Fruit fly (Drosophila melanogaster) whole organism, embryonic: Measurements from ENCODE around the gene CG10801.
A peak's percentile ranks its signal among the peaks of the same experiment; 100 is the strongest.

ENCODE experiments used
- ATbp ChIP-seq: fragments of 200-800 bp; sonication (Bioruptor generic); optimal IDR thresholded peaks from 2 replicates; lab custom pipeline; 2017; ENCODE audit warnings: missing biosample characterization, mild to moderate bottlenecking, missing genetic modification characterization, missing genetic modification reagents
- Ada2b ChIP-seq: fragments of 200-800 bp; sonication (Bioruptor generic); IDR thresholded peaks from 2 replicates; pipeline ENCODE4 v1.3.6; 2022; ENCODE audit warnings: missing biosample characterization, missing genetic modification characterization
- BtbVII ChIP-seq: fragments of 200-800 bp; sonication (Bioruptor generic); optimal IDR thresholded peaks from 3 replicates; lab custom pipeline; 2017; ENCODE audit warnings: missing biosample characterization, mild to moderate bottlenecking, missing genetic modification characterization
- CG11247 ChIP-seq: fragments of 200-800 bp; sonication (Bioruptor generic); IDR thresholded peaks from 2 replicates; pipeline ENCODE4 v1.3.6; 2022; ENCODE audit warnings: missing biosample characterization, missing genetic modification characterization
- CG11504 ChIP-seq: fragments of 200-800 bp; sonication (Bioruptor generic); optimal IDR thresholded peaks from 3 replicates; lab custom pipeline; 2019; ENCODE audit warnings: missing biosample characterization, mild to moderate bottlenecking, missing genetic modification characterization, moderate library complexity
- CG12659 ChIP-seq: fragments of 200-800 bp; sonication (Bioruptor generic); optimal IDR thresholded peaks from 3 replicates; lab custom pipeline; 2017; ENCODE audit warnings: mild to moderate bottlenecking, missing biosample characterization, missing genetic modification reagents, missing genetic modification characterization
- CG13287 ChIP-seq: fragments of 200-800 bp; sonication (Bioruptor generic); IDR thresholded peaks from 2 replicates; pipeline ENCODE4 v1.3.6; 2022; ENCODE audit warnings: missing biosample characterization, missing genetic modification characterization; ENCODE audit not compliant: partially characterized antibody
- CG14050 ChIP-seq: fragments of 200-800 bp; sonication (Bioruptor generic); IDR thresholded peaks from 3 replicates; pipeline ENCODE4 v1.3.6; 2022; ENCODE audit warnings: missing biosample characterization, missing genetic modification characterization
- CG15479 ChIP-seq: fragments of 200-800 bp; sonication (Bioruptor generic); optimal IDR thresholded peaks from 3 replicates; lab custom pipeline; 2019; ENCODE audit warnings: missing biosample characterization, mild to moderate bottlenecking, missing genetic modification characterization, moderate library complexity
- CG15696 ChIP-seq: fragments of 200-800 bp; sonication (Bioruptor generic); optimal IDR thresholded peaks from 2 replicates; lab custom pipeline; 2019; ENCODE audit warnings: missing biosample characterization, mild to moderate bottlenecking, missing genetic modification characterization, moderate library complexity
- CG16815 ChIP-seq: fragments of 200-800 bp; sonication (Bioruptor generic); optimal IDR thresholded peaks from 3 replicates; lab custom pipeline; 2017; ENCODE audit warnings: missing biosample characterization, mild to moderate bottlenecking, missing genetic modification characterization
- CG17359 ChIP-seq: fragments of 200-800 bp; sonication (Bioruptor generic); optimal IDR thresholded peaks from 3 replicates; lab custom pipeline; 2018; ENCODE audit warnings: missing biosample characterization, mild to moderate bottlenecking, missing genetic modification characterization, moderate library complexity
- CG17361 ChIP-seq: fragments of 200-800 bp; sonication (Bioruptor generic); IDR thresholded peaks from 3 replicates; pipeline ENCODE4 v1.3.6; 2022; ENCODE audit warnings: missing biosample characterization, missing genetic modification characterization
- CG17568 ChIP-seq: fragments of 200-800 bp; sonication (Bioruptor generic); optimal IDR thresholded peaks from 2 replicates; lab custom pipeline; 2018; ENCODE audit warnings: missing biosample characterization, mild to moderate bottlenecking, missing genetic modification characterization, moderate library complexity
- CG18619 ChIP-seq: fragments of 200-800 bp; sonication (Bioruptor generic); optimal IDR thresholded peaks from 3 replicates; lab custom pipeline; 2017; ENCODE audit warnings: missing biosample characterization, mild to moderate bottlenecking, missing genetic modification characterization
- CG30020 ChIP-seq: fragments of 200-800 bp; optimal IDR thresholded peaks from 2 replicates; lab custom pipeline; 2019; ENCODE audit warnings: missing biosample characterization, mild to moderate bottlenecking, missing genetic modification characterization, moderate library complexity
- CG4328 ChIP-seq: fragments of 200-800 bp; sonication (Bioruptor generic); optimal IDR thresholded peaks from 3 replicates; lab custom pipeline; 2017; ENCODE audit warnings: missing biosample characterization, missing genetic modification reagents, missing genetic modification characterization
- CG4404 ChIP-seq: fragments of 200-800 bp; sonication (Bioruptor generic); IDR thresholded peaks from 2 replicates; pipeline ENCODE4 v1.3.6; 2022; ENCODE audit warnings: missing biosample characterization, missing genetic modification characterization
- CG5245 ChIP-seq: fragments of 200-800 bp; sonication (Bioruptor generic); optimal IDR thresholded peaks from 3 replicates; lab custom pipeline; 2016; ENCODE audit warnings: missing biosample characterization, missing genetic modification characterization
- CG6254 ChIP-seq: fragments of 200-800 bp; sonication (Bioruptor generic); optimal IDR thresholded peaks from 3 replicates; lab custom pipeline; 2017; ENCODE audit warnings: mild to moderate bottlenecking, missing biosample characterization, missing genetic modification reagents, missing genetic modification characterization
- CG6689 ChIP-seq: fragments of 200-800 bp; sonication (Bioruptor generic); IDR thresholded peaks from 2 replicates; pipeline ENCODE4 v1.3.6; 2022; ENCODE audit warnings: missing biosample characterization, missing genetic modification characterization
- CG9797 ChIP-seq: fragments of 200-800 bp; sonication (Bioruptor generic); optimal IDR thresholded peaks from 3 replicates; lab custom pipeline; 2018; ENCODE audit warnings: missing biosample characterization, mild to moderate bottlenecking, missing genetic modification characterization
- CHES-1-like ChIP-seq: fragments of 200-800 bp; sonication (Bioruptor generic); optimal IDR thresholded peaks from 2 replicates; lab custom pipeline; 2016; ENCODE audit warnings: missing biosample characterization, missing genetic modification characterization
- D19A ChIP-seq: fragments of 200-800 bp; optimal IDR thresholded peaks from 3 replicates; lab custom pipeline; 2019; ENCODE audit warnings: missing biosample characterization, mild to moderate bottlenecking, missing genetic modification characterization, moderate library complexity
- Doc2 ChIP-seq: fragments of 200-800 bp; sonication (Bioruptor generic); IDR thresholded peaks from 2 replicates; pipeline ENCODE4 v1.3.6; 2022; ENCODE audit warnings: missing biosample characterization, missing genetic modification characterization
- Fer2 ChIP-seq: fragments of 200-800 bp; sonication (Bioruptor generic); optimal IDR thresholded peaks from 2 replicates; lab custom pipeline; 2018; ENCODE audit warnings: missing biosample characterization, mild to moderate bottlenecking, missing genetic modification characterization, moderate library complexity
- HmgZ ChIP-seq: fragments of 200-800 bp; sonication (Bioruptor generic); optimal IDR thresholded peaks from 2 replicates; lab custom pipeline; 2018; ENCODE audit warnings: missing biosample characterization, mild to moderate bottlenecking, missing genetic modification characterization
- Hr78 ChIP-seq, 2 experiments: fragments of 200-800 bp in 1 of 2; fragments of >200 bp in 1 of 2; sonication (Bioruptor generic) in 1 of 2; optimal IDR thresholded peaks; 2 replicates each; lab custom pipeline; 2017 to 2019; ENCODE audit warnings: missing biosample characterization in 2 of 2, missing genetic modification characterization in 2 of 2, mild to moderate bottlenecking in 1 of 2, moderate library complexity in 1 of 2
- Meics ChIP-seq: fragments of 200-800 bp; sonication (Bioruptor generic); optimal IDR thresholded peaks from 2 replicates; lab custom pipeline; 2017; ENCODE audit warnings: missing biosample characterization, mild to moderate bottlenecking, missing genetic modification characterization
- Rx ChIP-seq: fragments of 200-800 bp; sonication (Bioruptor generic); IDR thresholded peaks from 2 replicates; pipeline ENCODE4 v1.3.6; 2022; ENCODE audit warnings: missing biosample characterization, missing genetic modification characterization
- Scr ChIP-seq: fragments of 200-800 bp; sonication (Bioruptor generic); IDR thresholded peaks from 2 replicates; pipeline ENCODE4 v1.3.6; 2022; ENCODE audit warnings: missing biosample characterization, missing genetic modification characterization; ENCODE audit not compliant: partially characterized antibody
- Sox102F ChIP-seq: fragments of 200-800 bp; sonication (Bioruptor generic); optimal IDR thresholded peaks from 2 replicates; lab custom pipeline; 2018; ENCODE audit warnings: missing biosample characterization, mild to moderate bottlenecking, missing genetic modification characterization, moderate library complexity
- ac ChIP-seq: fragments of 200-800 bp; sonication (Bioruptor generic); optimal IDR thresholded peaks from 3 replicates; lab custom pipeline; 2017; ENCODE audit warnings: missing biosample characterization, mild to moderate bottlenecking, missing genetic modification characterization
- ap ChIP-seq: fragments of 200-800 bp; sonication (Bioruptor generic); IDR thresholded peaks from 2 replicates; pipeline ENCODE4 v1.3.6; 2022; ENCODE audit warnings: missing biosample characterization, missing genetic modification characterization
- crc ChIP-seq: fragments of 200-800 bp; sonication (Bioruptor generic); optimal IDR thresholded peaks from 2 replicates; lab custom pipeline; 2016; ENCODE audit warnings: missing biosample characterization, missing genetic modification characterization
- eyg ChIP-seq: fragments of 200-800 bp; sonication (Bioruptor generic); optimal IDR thresholded peaks from 3 replicates; lab custom pipeline; 2016; ENCODE audit warnings: missing biosample characterization, missing genetic modification characterization
- fd96Cb ChIP-seq: fragments of 200-800 bp; sonication (Bioruptor generic); optimal IDR thresholded peaks from 2 replicates; lab custom pipeline; 2018; ENCODE audit warnings: missing biosample characterization, mild to moderate bottlenecking, missing genetic modification characterization, moderate library complexity
- gcm ChIP-seq: fragments of 200-800 bp; sonication (Bioruptor generic); optimal IDR thresholded peaks from 2 replicates; lab custom pipeline; 2019; ENCODE audit warnings: missing biosample characterization, mild to moderate bottlenecking, missing genetic modification characterization, moderate library complexity
- hth ChIP-seq: fragments of >200 bp; optimal IDR thresholded peaks from 2 replicates; lab custom pipeline; 2017; ENCODE audit warnings: inconsistent platforms
- nerfin-1 ChIP-seq: fragments of 200-800 bp; sonication (Bioruptor generic); optimal IDR thresholded peaks from 3 replicates; lab custom pipeline; 2019; ENCODE audit warnings: missing biosample characterization, mild to moderate bottlenecking, missing genetic modification characterization, moderate library complexity
- oc ChIP-seq: fragments of 200-800 bp; sonication (Bioruptor generic); optimal IDR thresholded peaks from 2 replicates; lab custom pipeline; 2018; ENCODE audit warnings: missing biosample characterization, mild to moderate bottlenecking, missing genetic modification characterization, moderate library complexity
- otp ChIP-seq: fragments of 200-800 bp; sonication (Bioruptor generic); IDR thresholded peaks from 3 replicates; pipeline ENCODE4, ENCODE4 v1.3.6; 2022; ENCODE audit warnings: missing biosample characterization, missing genetic modification characterization
- repo ChIP-seq: fragments of 200-800 bp; sonication (Bioruptor generic); optimal IDR thresholded peaks from 2 replicates; lab custom pipeline; 2016; ENCODE audit warnings: missing biosample characterization, missing genetic modification characterization
- seq ChIP-seq: fragments of 200-800 bp; sonication (Bioruptor generic); IDR thresholded peaks from 2 replicates; pipeline ENCODE4 v1.3.6; 2022; ENCODE audit warnings: missing biosample characterization, missing genetic modification characterization
- sug ChIP-seq: fragments of 200-800 bp; optimal IDR thresholded peaks from 2 replicates; lab custom pipeline; 2019; ENCODE audit warnings: missing biosample characterization, mild to moderate bottlenecking, missing genetic modification characterization, moderate library complexity
- tio ChIP-seq: fragments of 200-800 bp; sonication (Bioruptor generic); optimal IDR thresholded peaks from 2 replicates; lab custom pipeline; 2017; ENCODE audit warnings: missing biosample characterization, missing genetic modification characterization, inconsistent platforms
- tup ChIP-seq: fragments of 200-800 bp; sonication (Bioruptor generic); optimal IDR thresholded peaks from 2 replicates; lab custom pipeline; 2016; ENCODE audit warnings: missing biosample characterization, mild to moderate bottlenecking, missing genetic modification characterization, moderate library complexity
- wor ChIP-seq: fragments of 200-800 bp; sonication (Bioruptor generic); IDR thresholded peaks from 2 replicates; pipeline ENCODE4 v1.3.6; 2022; ENCODE audit warnings: missing biosample characterization, missing genetic modification characterization

CG10801 gene

dm6 chrX:3423199-3423768, 37.1 kb upstream of the CG10801 start (continued):
- TF ChIP-seq CG6689 (GFP tag; lab: Robert Waterston, UW): 0 out of 2 replicates have a peak, but pooled peaks have one; percentile 11
- TF ChIP-seq CG17359 (tag; lab: Kevin White, UChicago): no peak
- no peak for TF ChIP-seq tio
- no peak for TF ChIP-seq CG4404 (GFP tag; lab: Robert Waterston, UW)

dm6 chrX:3424963-3425362, 35.4 kb upstream of the CG10801 start:
- TF ChIP-seq CG17361 (GFP tag; lab: Robert Waterston, UW) (peak; percentile 76), crc (GFP tag; lab: Kevin White, UChicago) (peak; percentile 69), seq (GFP tag; lab: Robert Waterston, UW) (peak; percentile 72), sug (tag; lab: Kevin White, UChicago) (peak; percentile 22), Sox102F (peak; percentile 88), CG5245 (GFP tag; lab: Kevin White, UChicago) (peak; percentile 68), tup (GFP tag; lab: Kevin White, UChicago) (peak; percentile 64), Ada2b (peak; percentile 90), CG14050 (peak; percentile 83), nerfin-1 (tag; lab: Kevin White, UChicago) (peak; percentile 56), Rx (GFP tag; lab: Robert Waterston, UW) (peak; percentile 73), CG12659 (GFP tag; lab: Kevin White, UChicago) (peak; percentile 80), Meics (peak; percentile 72), CG11247 (peak; percentile 81), CG17568 (GFP tag; lab: Kevin White, UChicago) (peak; percentile 76), Scr (no peak), ap (GFP tag; lab: Robert Waterston, UW) (peak; percentile 76), gcm (GFP tag; lab: Kevin White, UChicago) (peak; percentile 74), repo (GFP tag; lab: Kevin White, UChicago) (peak; percentile 43), Hr78 (GFP tag; optimal IDR thresholded peaks at IDR 0.05; lab: Kevin White, UChicago) (peak in 1 of 2 experiments; percentile 26), BtbVII (GFP tag; lab: Kevin White, UChicago) (peak; percentile 71), CG11504 (peak; percentile 89), hth (no peak), Fer2 (tag; lab: Kevin White, UChicago) (no peak), CG15479 (GFP tag; lab: Kevin White, UChicago) (no peak), ATbp (peak; percentile 79), CG30020 (tag; lab: Kevin White, UChicago) (no peak), D19A (tag; lab: Kevin White, UChicago) (peak; percentile 72), oc (tag; lab: Kevin White, UChicago) (peak; percentile 83), wor (GFP tag; lab: Robert Waterston, UW) (peak; percentile 70), CG16815 (peak; percentile 68), ac (GFP tag; lab: Kevin White, UChicago) (peak; percentile 34), CG13287 (GFP tag; lab: Robert Waterston, UW) (no peak), eyg (GFP tag; lab: Kevin White, UChicago) (peak; percentile 32), fd96Cb (tag; lab: Kevin White, UChicago) (peak; percentile 83), otp (GFP tag; lab: Robert Waterston, UW) (peak; percentile 81), CG4328 (GFP tag; lab: Kevin White, UChicago) (no peak), CG15696 (tag; lab: Kevin White, UChicago) (peak; percentile 12), CG6254 (GFP tag; lab: Kevin White, UChicago) (peak; percentile 47), CHES-1-like (GFP tag; lab: Kevin White, UChicago) (peak; percentile 51), Doc2 (GFP tag; lab: Robert Waterston, UW) (peak; percentile 20; the same call in 1 of the 2 replicates), HmgZ (tag; lab: Kevin White, UChicago) (peak; percentile 75), CG18619 (peak; percentile 69), CG9797 (no peak)
